Fruit fly (Drosophila melanogaster): ENCODE data around the gene CG16974.
A peak's percentile ranks its signal among the peaks of the same experiment; 100 is the strongest.

CG16974 gene

dm6 chr2L:13176701-13177249 lies 15.0 kb downstream of the CG16974 start, which contains the start of the genes Sfmbt and CG5439 (continued):
- TF ChIP-seq CG8119 (GFP tag; IDR thresholded peaks at IDR 0.05) = no peak
- TF ChIP-seq topi (GFP tag; optimal IDR thresholded peaks at IDR 0.05) = peak; percentile 81
- no peak for TF ChIP-seq CG32006 (GFP tag; optimal IDR thresholded peaks at IDR 0.05)
- peak; percentile 69 for TF ChIP-seq CG34406 (GFP tag; optimal IDR thresholded peaks at IDR 0.05)
- TF ChIP-seq svp (GFP tag) = no peak
- peak; percentile 79 for TF ChIP-seq CG3032 (tag; optimal IDR thresholded peaks at IDR 0.05)
- TF ChIP-seq OdsH (GFP tag; optimal IDR thresholded peaks at IDR 0.05) = no peak
- TF ChIP-seq Hr38 (GFP tag; optimal IDR thresholded peaks at IDR 0.05) = no peak
- peak; percentile 85 for TF ChIP-seq lz (GFP tag; optimal IDR thresholded peaks at IDR 0.05)
- TF ChIP-seq fd85E (GFP tag; optimal IDR thresholded peaks at IDR 0.05) = no peak
- TF ChIP-seq CG1621 (tag; optimal IDR thresholded peaks at IDR 0.05) = no peak
- TF ChIP-seq Smox (GFP tag; optimal IDR thresholded peaks at IDR 0.05) = no peak
- TF ChIP-seq eg (GFP tag; IDR thresholded peaks at IDR 0.05) = no peak; the same call in 2 of the 3 replicates
- TF ChIP-seq Hr39 (GFP tag; optimal IDR thresholded peaks at IDR 0.05) = peak; percentile 81
- no peak; the same call in 1 of the 2 replicates for TF ChIP-seq CG11294 (GFP tag; IDR thresholded peaks at IDR 0.05)
- no peak for TF ChIP-seq CG8632 (GFP tag; optimal IDR thresholded peaks at IDR 0.05)
- TF ChIP-seq ss (GFP tag; optimal IDR thresholded peaks at IDR 0.05) = no peak
- no peak for TF ChIP-seq achi (GFP tag; optimal IDR thresholded peaks at IDR 0.05)
- TF ChIP-seq fkh (GFP tag; optimal IDR thresholded peaks at IDR 0.05) = no peak
- peak; percentile 85 for TF ChIP-seq esn (GFP tag; optimal IDR thresholded peaks at IDR 0.05)
- no peak for TF ChIP-seq CG16779 (tag; optimal IDR thresholded peaks at IDR 0.05)
- peak; percentile 88 for TF ChIP-seq Eip78C (GFP tag)
- TF ChIP-seq dac (GFP tag; optimal IDR thresholded peaks at IDR 0.05) = peak; percentile 1
- TF ChIP-seq cyc (GFP tag; optimal IDR thresholded peaks at IDR 0.05) = peak; percentile 85

dm6 chr2L:13176123-13176522 lies 15.7 kb downstream of the CG16974 start, which contains the start of gene CG43925:
CG43925 (plus strand) TSS chr2L:13176423.
- TF ChIP-seq CG8319 (GFP tag; optimal IDR thresholded peaks at IDR 0.05) (no peak), CG6163 (GFP tag; IDR thresholded peaks at IDR 0.05) (no peak), CG31627 (GFP tag; optimal IDR thresholded peaks at IDR 0.05) (no peak), CG6808 (GFP tag; optimal IDR thresholded peaks at IDR 0.05) (no peak), CG4318 (GFP tag; optimal IDR thresholded peaks at IDR 0.05) (no peak), lz (GFP tag; optimal IDR thresholded peaks at IDR 0.05) (no peak), CG8119 (GFP tag; IDR thresholded peaks at IDR 0.05) (no peak), fd59A (GFP tag; optimal IDR thresholded peaks at IDR 0.05) (no peak)

- TF ChIP-seq CG3919 (GFP tag; optimal IDR thresholded peaks at IDR 0.05) (no peak), fd85E (GFP tag; optimal IDR thresholded peaks at IDR 0.05) (peak; percentile 25), CG6854 (GFP tag; optimal IDR thresholded peaks at IDR 0.05) (peak; percentile 22), Eip93F (GFP tag; optimal IDR thresholded peaks at IDR 0.05) (no peak)
These were observed 25.9 kb downstream of the CG16974 start, which contains the start of gene DnaJ-H for dm6 chr2L:13165802-13166347. DnaJ-H (minus strand) TSS chr2L:13166072.

dm6 chr2L:13164994-13165801 lies 26.6 kb downstream of the CG16974 start, which contains the start of gene Sirt1:
Sirt1 (plus strand) TSS chr2L:13165564.
- peak; percentile 87 for TF ChIP-seq Ets96B (tag; optimal IDR thresholded peaks at IDR 0.05)
- TF ChIP-seq fd85E (GFP tag; optimal IDR thresholded peaks at IDR 0.05) = no peak
- peak; percentile 4 for TF ChIP-seq CG16779 (tag; optimal IDR thresholded peaks at IDR 0.05)
- TF ChIP-seq Gug (GFP tag; IDR thresholded peaks at IDR 0.05) = no peak; the same call in none of the 2 replicates
- TF ChIP-seq acj6 (GFP tag; optimal IDR thresholded peaks at IDR 0.05) = peak; percentile 88
- peak; percentile 81 for TF ChIP-seq CG3919 (GFP tag; optimal IDR thresholded peaks at IDR 0.05)
- TF ChIP-seq eg (GFP tag; IDR thresholded peaks at IDR 0.05) = peak; percentile 61; the same call in 2 of the 3 replicates
- peak; percentile 63; the same call in 1 of the 2 replicates for TF ChIP-seq CG11294 (GFP tag; IDR thresholded peaks at IDR 0.05)
- TF ChIP-seq net (GFP tag; optimal IDR thresholded peaks at IDR 0.05) = peak; percentile 81
- peak; percentile 88 for TF ChIP-seq Sox15 (GFP tag; optimal IDR thresholded peaks at IDR 0.05)
- TF ChIP-seq Hr38 (GFP tag; optimal IDR thresholded peaks at IDR 0.05) = no peak
- peak; percentile 90 for TF ChIP-seq CG32006 (GFP tag; optimal IDR thresholded peaks at IDR 0.05)
- peak; percentile 41 for TF ChIP-seq CG1621 (tag; optimal IDR thresholded peaks at IDR 0.05)
- TF ChIP-seq spab (GFP tag; optimal IDR thresholded peaks at IDR 0.05) = peak; percentile 70
- TF ChIP-seq CG9139 (GFP tag; optimal IDR thresholded peaks at IDR 0.05) = no peak
- peak; percentile 6 to 80 for TF ChIP-seq ss (GFP tag; optimal IDR thresholded peaks at IDR 0.05)
- TF ChIP-seq salr (GFP tag; optimal IDR thresholded peaks at IDR 0.05) = peak; percentile 6 to 92
- TF ChIP-seq Eip78C (GFP tag) = peak; percentile 90
- peak; percentile 92 for TF ChIP-seq CG10631 (GFP tag; optimal IDR thresholded peaks at IDR 0.05)
- peak; percentile 81 for TF ChIP-seq Met (GFP tag; optimal IDR thresholded peaks at IDR 0.05)

All from whole organism, prepupa.